Fruit fly (Drosophila melanogaster) whole organism, embryonic: ENCODE data around the gene Rab9D.

Experiments
- CG11696 ChIP-seq: fragments of 200-800 bp; sonication (Bioruptor generic); IDR thresholded peaks from 2 replicates; pipeline ENCODE4 v1.3.6; 2022; ENCODE audit warnings: missing biosample characterization, missing genetic modification characterization
- CG12155 ChIP-seq: fragments of 200-800 bp; sonication (Bioruptor generic); optimal IDR thresholded peaks from 3 replicates; lab custom pipeline; 2016; ENCODE audit warnings: missing biosample characterization, missing genetic modification characterization
- CG12942 ChIP-seq: fragments of 200-800 bp; sonication (Bioruptor generic); optimal IDR thresholded peaks from 3 replicates; lab custom pipeline; 2016; ENCODE audit warnings: missing biosample characterization, missing genetic modification characterization
- CG13287 ChIP-seq: fragments of 200-800 bp; sonication (Bioruptor generic); IDR thresholded peaks from 2 replicates; pipeline ENCODE4 v1.3.6; 2022; ENCODE audit warnings: missing biosample characterization, missing genetic modification characterization; ENCODE audit not compliant: partially characterized antibody
- CG13624 ChIP-seq: fragments of 200-800 bp; sonication (Bioruptor generic); optimal IDR thresholded peaks from 2 replicates; lab custom pipeline; 2016; ENCODE audit warnings: missing biosample characterization, missing genetic modification characterization
- CG1602 ChIP-seq: fragments of 200-800 bp; sonication (Bioruptor generic); optimal IDR thresholded peaks from 3 replicates; lab custom pipeline; 2016; ENCODE audit warnings: missing biosample characterization, missing genetic modification characterization
- CG16813 ChIP-seq: fragments of 200-800 bp; sonication (Bioruptor generic); IDR thresholded peaks from 3 replicates; pipeline ENCODE4 v1.3.6; 2022; ENCODE audit warnings: missing biosample characterization, missing genetic modification characterization; ENCODE audit not compliant: partially characterized antibody
- CG2678 ChIP-seq: fragments of 200-800 bp; sonication (Bioruptor generic); optimal IDR thresholded peaks from 3 replicates; lab custom pipeline; 2019; ENCODE audit warnings: missing biosample characterization, mild to moderate bottlenecking, missing genetic modification characterization, moderate library complexity
- CG30020 ChIP-seq: fragments of 200-800 bp; optimal IDR thresholded peaks from 2 replicates; lab custom pipeline; 2019; ENCODE audit warnings: missing biosample characterization, mild to moderate bottlenecking, missing genetic modification characterization, moderate library complexity
- CG30403 ChIP-seq: fragments of 200-800 bp; sonication (Bioruptor generic); optimal IDR thresholded peaks from 3 replicates; lab custom pipeline; 2016; ENCODE audit warnings: missing biosample characterization, missing genetic modification characterization
- CG32532 ChIP-seq: fragments of 200-800 bp; sonication (Bioruptor generic); IDR thresholded peaks from 2 replicates; pipeline ENCODE4 v1.3.6; 2022; ENCODE audit warnings: missing biosample characterization, missing genetic modification characterization
- CG32767 ChIP-seq: fragments of 200-800 bp; sonication (Bioruptor generic); IDR thresholded peaks from 2 replicates; pipeline ENCODE4 v1.3.6; 2022; ENCODE audit warnings: missing biosample characterization, missing genetic modification characterization
- CG3726 ChIP-seq: fragments of 200-800 bp; sonication (Bioruptor generic); IDR thresholded peaks from 3 replicates; pipeline ENCODE4, ENCODE4 v1.3.6; 2022; ENCODE audit warnings: missing biosample characterization, missing genetic modification characterization
- CG4730 ChIP-seq: fragments of 200-800 bp; sonication (Bioruptor generic); IDR thresholded peaks from 2 replicates; pipeline ENCODE4 v1.3.6; 2022; ENCODE audit warnings: missing biosample characterization, missing genetic modification characterization
- CG6683 ChIP-seq: fragments of 200-800 bp; sonication (Bioruptor generic); optimal IDR thresholded peaks from 2 replicates; lab custom pipeline; 2017; ENCODE audit warnings: missing biosample characterization, mild to moderate bottlenecking, missing genetic modification characterization, missing genetic modification reagents
- CG7839 ChIP-seq: fragments of 200-800 bp; sonication (Bioruptor generic); optimal IDR thresholded peaks from 3 replicates; lab custom pipeline; 2018; ENCODE audit warnings: missing biosample characterization, mild to moderate bottlenecking, missing genetic modification characterization, moderate library complexity
- CG9817 ChIP-seq: fragments of 200-800 bp; sonication (Bioruptor generic); optimal IDR thresholded peaks from 2 replicates; lab custom pipeline; 2018; ENCODE audit warnings: missing biosample characterization, mild to moderate bottlenecking, missing genetic modification characterization, moderate library complexity
- CHES-1-like ChIP-seq: fragments of 200-800 bp; sonication (Bioruptor generic); optimal IDR thresholded peaks from 2 replicates; lab custom pipeline; 2016; ENCODE audit warnings: missing biosample characterization, missing genetic modification characterization
- CTCF ChIP-seq: fragments of 200-800 bp; sonication (Bioruptor generic); optimal IDR thresholded peaks from 2 replicates; lab custom pipeline; 2017; ENCODE audit warnings: missing biosample characterization, mild to moderate bottlenecking, missing genetic modification characterization, moderate library complexity
- E2f2 ChIP-seq: fragments of 200-800 bp; sonication (Bioruptor generic); IDR thresholded peaks from 2 replicates; pipeline ENCODE4 v1.3.6; 2022; ENCODE audit warnings: missing biosample characterization, missing genetic modification characterization
- Ets65A ChIP-seq: fragments of 200-800 bp; sonication (Bioruptor generic); peaks from one replicate; lab custom pipeline; 2016; ENCODE audit warnings: missing biosample characterization, missing genetic modification characterization
- GATAe ChIP-seq: fragments of 200-800 bp; sonication (Bioruptor generic); conservative IDR thresholded peaks from 2 replicates; pipeline ENCODE4 v1.3.6; 2022; ENCODE audit warnings: missing biosample characterization, missing genetic modification characterization
- HHEX ChIP-seq: fragments of 200-800 bp; sonication (Bioruptor generic); optimal IDR thresholded peaks from 3 replicates; lab custom pipeline; 2017; ENCODE audit warnings: missing biosample characterization, mild to moderate bottlenecking, missing genetic modification characterization, missing genetic modification reagents
- NFAT ChIP-seq: fragments of 200-800 bp; sonication (Bioruptor generic); IDR thresholded peaks from 2 replicates; pipeline ENCODE4 v1.3.6; 2022; ENCODE audit warnings: missing biosample characterization, missing genetic modification characterization
- Optix ChIP-seq: fragments of 200-800 bp; sonication (Bioruptor generic); IDR thresholded peaks from 3 replicates; pipeline ENCODE4 v1.3.6; 2022; ENCODE audit warnings: missing biosample characterization, missing genetic modification characterization
- Ptx1 ChIP-seq: fragments of 200-800 bp; sonication (Bioruptor generic); IDR thresholded peaks from 2 replicates; pipeline ENCODE4 v1.3.6; 2022; ENCODE audit warnings: missing biosample characterization, missing genetic modification characterization
- Ravus ChIP-seq: fragments of 200-800 bp; sonication (Bioruptor generic); IDR thresholded peaks from 2 replicates; pipeline ENCODE4 v1.3.6; 2022; ENCODE audit warnings: missing biosample characterization, missing genetic modification characterization
- Sox100B ChIP-seq: fragments of 200-800 bp; sonication (Bioruptor generic); optimal IDR thresholded peaks from 3 replicates; lab custom pipeline; 2018; ENCODE audit warnings: missing biosample characterization, mild to moderate bottlenecking, missing genetic modification characterization
- bowl ChIP-seq: fragments of 200-800 bp; sonication (Bioruptor generic); IDR thresholded peaks from 2 replicates; pipeline ENCODE4 v1.3.6; 2022; ENCODE audit warnings: missing biosample characterization, missing genetic modification characterization
- dati ChIP-seq: fragments of 200-800 bp; sonication (Bioruptor generic); IDR thresholded peaks from 2 replicates; pipeline ENCODE4 v1.3.6; 2022; ENCODE audit warnings: missing biosample characterization, missing genetic modification characterization
- dpn ChIP-seq, 2 experiments: fragments of 200-800 bp; sonication (Bioruptor generic); optimal IDR thresholded peaks; 3 replicates each; lab custom pipeline; 2016; ENCODE audit warnings: missing biosample characterization in 2 of 2, missing genetic modification characterization in 2 of 2
- dysf ChIP-seq: fragments of 200-800 bp; sonication (Bioruptor generic); IDR thresholded peaks from 3 replicates; pipeline ENCODE4 v1.3.6; 2022; ENCODE audit warnings: missing biosample characterization, missing genetic modification characterization
- fd96Cb ChIP-seq: fragments of 200-800 bp; sonication (Bioruptor generic); optimal IDR thresholded peaks from 2 replicates; lab custom pipeline; 2018; ENCODE audit warnings: missing biosample characterization, mild to moderate bottlenecking, missing genetic modification characterization, moderate library complexity
- gcm ChIP-seq: fragments of 200-800 bp; sonication (Bioruptor generic); optimal IDR thresholded peaks from 2 replicates; lab custom pipeline; 2019; ENCODE audit warnings: missing biosample characterization, mild to moderate bottlenecking, missing genetic modification characterization, moderate library complexity
- grn ChIP-seq: fragments of 200-800 bp; sonication (Bioruptor generic); optimal IDR thresholded peaks from 3 replicates; lab custom pipeline; 2017; ENCODE audit warnings: missing biosample characterization, missing genetic modification characterization
- her ChIP-seq: fragments of 200-800 bp; sonication (Bioruptor generic); optimal IDR thresholded peaks from 2 replicates; lab custom pipeline; 2016; ENCODE audit warnings: missing biosample characterization, missing genetic modification characterization
- hkb ChIP-seq, 2 experiments: fragments of 200-800 bp in 1 of 2; fragments of >200 bp in 1 of 2; sonication (Bioruptor generic) in 1 of 2; IDR thresholded peaks in 1 of 2; optimal IDR thresholded peaks in 1 of 2; 2 replicates each; pipeline versions ENCODE4 v1.3.6 to Lab custom; 2017 to 2022; ENCODE audit warnings: missing biosample characterization in 1 of 2, missing genetic modification characterization in 1 of 2
- kay ChIP-seq: fragments of 200-800 bp; sonication (Bioruptor generic); optimal IDR thresholded peaks from 2 replicates; lab custom pipeline; 2016; ENCODE audit warnings: missing biosample characterization, missing genetic modification characterization
- lab ChIP-seq: fragments of 200-800 bp; sonication (Bioruptor generic); optimal IDR thresholded peaks from 3 replicates; lab custom pipeline; 2017; ENCODE audit warnings: missing biosample characterization, missing genetic modification characterization, mild to moderate bottlenecking, moderate library complexity, missing genetic modification reagents
- otp ChIP-seq: fragments of 200-800 bp; sonication (Bioruptor generic); IDR thresholded peaks from 3 replicates; pipeline ENCODE4, ENCODE4 v1.3.6; 2022; ENCODE audit warnings: missing biosample characterization, missing genetic modification characterization
- phol ChIP-seq: fragments of 200-800 bp; sonication (Bioruptor generic); optimal IDR thresholded peaks from 3 replicates; lab custom pipeline; 2018; ENCODE audit warnings: missing biosample characterization, mild to moderate bottlenecking, missing genetic modification characterization, moderate library complexity
- pros ChIP-seq: fragments of 200-800 bp; sonication (Bioruptor generic); optimal IDR thresholded peaks from 3 replicates; lab custom pipeline; 2019; ENCODE audit warnings: missing biosample characterization, mild to moderate bottlenecking, missing genetic modification characterization, moderate library complexity
- repo ChIP-seq: fragments of 200-800 bp; sonication (Bioruptor generic); optimal IDR thresholded peaks from 2 replicates; lab custom pipeline; 2016; ENCODE audit warnings: missing biosample characterization, missing genetic modification characterization
- ro ChIP-seq: fragments of 200-800 bp; sonication (Bioruptor generic); IDR thresholded peaks from 2 replicates; pipeline ENCODE4 v1.3.6; 2022; ENCODE audit warnings: missing biosample characterization, missing genetic modification characterization
- salm ChIP-seq: fragments of 200-800 bp; sonication (Bioruptor generic); optimal IDR thresholded peaks from 2 replicates; lab custom pipeline; 2018; ENCODE audit warnings: missing biosample characterization, mild to moderate bottlenecking, missing genetic modification characterization
- schlank ChIP-seq: fragments of 200-800 bp; sonication (Bioruptor generic); optimal IDR thresholded peaks from 2 replicates; lab custom pipeline; 2018; ENCODE audit warnings: missing biosample characterization, mild to moderate bottlenecking, missing genetic modification characterization
- seq ChIP-seq: fragments of 200-800 bp; sonication (Bioruptor generic); IDR thresholded peaks from 2 replicates; pipeline ENCODE4 v1.3.6; 2022; ENCODE audit warnings: missing biosample characterization, missing genetic modification characterization
- sisA ChIP-seq: fragments of 200-800 bp; sonication (Bioruptor generic); IDR thresholded peaks from 2 replicates; pipeline ENCODE4 v1.3.6; 2022; ENCODE audit warnings: missing biosample characterization, missing genetic modification characterization
- tin ChIP-seq: fragments of 200-800 bp; sonication (Bioruptor generic); optimal IDR thresholded peaks from 3 replicates; lab custom pipeline; 2016; ENCODE audit warnings: missing biosample characterization, missing genetic modification characterization
- wdn ChIP-seq: fragments of 200-800 bp; sonication (Bioruptor generic); IDR thresholded peaks from 2 replicates; pipeline ENCODE4 v1.3.6; 2022; ENCODE audit warnings: missing biosample characterization, missing genetic modification characterization
- zen ChIP-seq: fragments of 200-800 bp; sonication (Bioruptor generic); optimal IDR thresholded peaks from 3 replicates; lab custom pipeline; 2018; ENCODE audit warnings: missing biosample characterization, mild to moderate bottlenecking, missing genetic modification characterization, moderate library complexity
- zfh2 ChIP-seq: fragments of 200-800 bp; sonication (Bioruptor generic); optimal IDR thresholded peaks from 2 replicates; lab custom pipeline; 2016; ENCODE audit warnings: missing biosample characterization, missing genetic modification characterization

The Rab9D gene

dm6 chrX:10587445-10587844 lies 1.4 kb upstream of the Rab9D start (continued):
- TF ChIP-seq CG2678 (no peak), phol (tag; lab: Kevin White, UChicago) (no peak), CG3726 (GFP tag; lab: Robert Waterston, UW) (0 out of 3 replicates have a peak, but pooled peaks have one; percentile 58), CG30020 (tag; lab: Kevin White, UChicago) (no peak), sisA (GFP tag; lab: Robert Waterston, UW) (no peak), Sox100B (GFP tag; lab: Kevin White, UChicago) (no peak), her (GFP tag; lab: Kevin White, UChicago) (no peak), repo (GFP tag; lab: Kevin White, UChicago) (no peak), dysf (GFP tag; lab: Robert Waterston, UW) (peak; percentile 74; the same call in 2 of the 3 replicates), grn (GFP tag; lab: Kevin White, UChicago) (no peak), CG13287 (no peak), hkb (optimal IDR thresholded peaks at IDR 0.05; lab: Kevin White, UChicago) (no peak), hkb (GFP tag; IDR thresholded peaks at IDR 0.05; lab: Robert Waterston, UW) (peak; percentile 46), seq (no peak), CG12942 (no peak), salm (tag; lab: Kevin White, UChicago) (no peak), CG32532 (GFP tag; lab: Robert Waterston, UW) (peak; percentile 53), zen (tag; lab: Kevin White, UChicago) (no peak), lab (GFP tag; lab: Kevin White, UChicago) (peak; percentile 68), CG30403 (GFP tag; lab: Kevin White, UChicago) (peak; percentile 23), GATAe (GFP tag; lab: Robert Waterston, UW) (no peak), Ptx1 (GFP tag; lab: Robert Waterston, UW) (peak; percentile 66), CG13624 (GFP tag; lab: Kevin White, UChicago) (peak; percentile 25), Ets65A (GFP tag; lab: Kevin White, UChicago) (peak; percentile 65), CG12155 (GFP tag; lab: Kevin White, UChicago) (no peak), Ravus (GFP tag; lab: Robert Waterston, UW) (no peak), Optix (GFP tag; lab: Robert Waterston, UW) (peak; percentile 51; the same call in 1 of the 3 replicates), wdn (no peak), E2f2 (peak; percentile 31; the same call in 1 of the 2 replicates), bowl (GFP tag; lab: Robert Waterston, UW) (no peak), otp (GFP tag; lab: Robert Waterston, UW) (peak; percentile 43; the same call in 1 of the 3 replicates), gcm (GFP tag; lab: Kevin White, UChicago) (no peak), CG6683 (GFP tag; lab: Kevin White, UChicago) (no peak), kay (GFP tag; lab: Kevin White, UChicago) (peak; percentile 7), tin (GFP tag; lab: Kevin White, UChicago) (peak; percentile 2), CG4730 (GFP tag; lab: Robert Waterston, UW) (0 out of 2 replicates have a peak, but pooled peaks have one; percentile 37), fd96Cb (tag; lab: Kevin White, UChicago) (peak; percentile 39), ro (GFP tag; lab: Robert Waterston, UW) (no peak), CG1602 (GFP tag; lab: Kevin White, UChicago) (no peak), CHES-1-like (GFP tag; lab: Kevin White, UChicago) (peak; percentile 9), CG7839 (tag; lab: Kevin White, UChicago) (peak; percentile 59), dpn (GFP tag; optimal IDR thresholded peaks at IDR 0.05; lab: Kevin White, UChicago) (peak; percentile 15 to 45), CG9817 (tag; lab: Kevin White, UChicago) (peak; percentile 39), zfh2 (GFP tag; lab: Kevin White, UChicago) (peak; percentile 38), schlank (peak; percentile 8), dati (GFP tag; lab: Robert Waterston, UW) (no peak), NFAT (GFP tag; lab: Robert Waterston, UW) (0 out of 2 replicates have a peak, but pooled peaks have one; percentile 7), CG11696 (0 out of 2 replicates have a peak, but pooled peaks have one; percentile 7), HHEX (peak; percentile 8), CG32767 (GFP tag; lab: Robert Waterston, UW) (peak; percentile 16; the same call in 1 of the 2 replicates), pros (GFP tag; lab: Kevin White, UChicago) (no peak), CTCF (GFP tag; lab: Kevin White, UChicago) (no peak), CG16813 (GFP tag; lab: Robert Waterston, UW) (no peak)
